Fruit fly (Drosophila melanogaster) whole organism, embryonic: Measurements from ENCODE around the gene drl.

Source experiments
- Abd-B ChIP-seq: fragments of 200-800 bp; sonication (Bioruptor generic); optimal IDR thresholded peaks from 2 replicates; lab custom pipeline; 2018; ENCODE audit warnings: missing biosample characterization, mild to moderate bottlenecking, missing genetic modification characterization, moderate library complexity
- Atf-2 ChIP-seq: fragments of 200-800 bp; sonication (Bioruptor generic); optimal IDR thresholded peaks from 2 replicates; lab custom pipeline; 2016; ENCODE audit warnings: missing biosample characterization, missing genetic modification characterization
- CG10321 ChIP-seq: fragments of 200-800 bp; sonication (Bioruptor generic); IDR thresholded peaks from 2 replicates; pipeline ENCODE4 v1.3.6; 2022; ENCODE audit warnings: missing biosample characterization, missing genetic modification characterization
- CG11093 ChIP-seq: fragments of 200-800 bp; sonication (Bioruptor generic); IDR thresholded peaks from 3 replicates; pipeline ENCODE4 v1.3.6; 2022; ENCODE audit warnings: missing biosample characterization, missing genetic modification characterization
- CG14860 ChIP-seq: fragments of 200-800 bp; sonication (Bioruptor generic); IDR thresholded peaks from 3 replicates; pipeline ENCODE4 v1.3.6; 2022; ENCODE audit warnings: missing biosample characterization, missing genetic modification characterization; ENCODE audit not compliant: partially characterized antibody
- CG15073 ChIP-seq: fragments of 200-800 bp; sonication (Bioruptor generic); optimal IDR thresholded peaks from 2 replicates; lab custom pipeline; 2016; ENCODE audit warnings: missing biosample characterization, missing genetic modification characterization
- CG16779 ChIP-seq: fragments of 200-800 bp; sonication (Bioruptor generic); IDR thresholded peaks from 2 replicates; pipeline ENCODE4 v1.3.6; 2022; ENCODE audit warnings: missing biosample characterization, missing genetic modification characterization
- CG16813 ChIP-seq: fragments of 200-800 bp; sonication (Bioruptor generic); IDR thresholded peaks from 3 replicates; pipeline ENCODE4 v1.3.6; 2022; ENCODE audit warnings: missing biosample characterization, missing genetic modification characterization; ENCODE audit not compliant: partially characterized antibody
- CG17359 ChIP-seq: fragments of 200-800 bp; sonication (Bioruptor generic); optimal IDR thresholded peaks from 3 replicates; lab custom pipeline; 2018; ENCODE audit warnings: missing biosample characterization, mild to moderate bottlenecking, missing genetic modification characterization, moderate library complexity
- CG17802 ChIP-seq: fragments of 200-800 bp; sonication (Bioruptor generic); optimal IDR thresholded peaks from 2 replicates; lab custom pipeline; 2018; ENCODE audit warnings: missing biosample characterization, mild to moderate bottlenecking, missing genetic modification characterization, moderate library complexity
- CG1832 ChIP-seq: fragments of 200-800 bp; sonication (Bioruptor generic); optimal IDR thresholded peaks from 2 replicates; lab custom pipeline; 2017; ENCODE audit warnings: missing biosample characterization, mild to moderate bottlenecking, missing genetic modification characterization, inconsistent platforms
- CG2199 ChIP-seq: fragments of 200-800 bp; sonication (Bioruptor generic); IDR thresholded peaks from 3 replicates; pipeline ENCODE4 v1.3.6; 2022; ENCODE audit warnings: missing biosample characterization, missing genetic modification characterization
- CG31224 ChIP-seq: fragments of 200-800 bp; sonication (Bioruptor generic); IDR thresholded peaks from 2 replicates; pipeline ENCODE4 v1.3.6; 2022; ENCODE audit warnings: missing biosample characterization, missing genetic modification characterization
- CG4360 ChIP-seq: fragments of 200-800 bp; sonication (Bioruptor generic); IDR thresholded peaks from 2 replicates; pipeline ENCODE4 v1.3.6; 2022; ENCODE audit warnings: missing biosample characterization, missing genetic modification characterization
- CG4707 ChIP-seq: fragments of 200-800 bp; sonication (Bioruptor generic); optimal IDR thresholded peaks from 2 replicates; lab custom pipeline; 2018; ENCODE audit warnings: missing biosample characterization, mild to moderate bottlenecking, missing genetic modification characterization, moderate library complexity
- CG6813 ChIP-seq: fragments of 200-800 bp; sonication (Bioruptor generic); optimal IDR thresholded peaks from 2 replicates; lab custom pipeline; 2017; ENCODE audit warnings: missing biosample characterization, missing genetic modification characterization, mild to moderate bottlenecking, moderate library complexity, missing genetic modification reagents
- CG8388 ChIP-seq: fragments of 200-800 bp; sonication (Bioruptor generic); optimal IDR thresholded peaks from 2 replicates; lab custom pipeline; 2019; ENCODE audit warnings: missing biosample characterization, mild to moderate bottlenecking, missing genetic modification characterization, moderate library complexity
- CHES-1-like ChIP-seq: fragments of 200-800 bp; sonication (Bioruptor generic); optimal IDR thresholded peaks from 2 replicates; lab custom pipeline; 2016; ENCODE audit warnings: missing biosample characterization, missing genetic modification characterization
- D ChIP-seq, 2 experiments: fragments of 200-800 bp in 1 of 2; fragments of >200 bp in 1 of 2; sonication (Bioruptor generic) in 1 of 2; optimal IDR thresholded peaks; 2 replicates in 1 of 2; 3 replicates in 1 of 2; lab custom pipeline; 2017; ENCODE audit warnings: mild to moderate bottlenecking in 1 of 2, missing biosample characterization in 1 of 2, missing genetic modification characterization in 1 of 2, missing genetic modification reagents in 1 of 2
- Eip74EF ChIP-seq, 2 experiments: fragments of 200-800 bp in 1 of 2; fragments of >200 bp in 1 of 2; sonication (Bioruptor generic) in 1 of 2; optimal IDR thresholded peaks; 2 replicates each; lab custom pipeline; 2017 to 2019; ENCODE audit warnings: missing biosample characterization in 2 of 2, missing genetic modification characterization in 2 of 2, mild to moderate bottlenecking in 1 of 2, moderate library complexity in 1 of 2
- HLH3B ChIP-seq: fragments of 200-800 bp; sonication (Bioruptor generic); IDR thresholded peaks from 2 replicates; pipeline ENCODE4 v1.3.6; 2022; ENCODE audit warnings: missing biosample characterization, missing genetic modification characterization
- Lim3 ChIP-seq: fragments of 200-800 bp; sonication (Bioruptor generic); IDR thresholded peaks from 2 replicates; pipeline ENCODE4 v1.3.6; 2022; ENCODE audit warnings: missing biosample characterization, missing genetic modification characterization
- MBD-R2 ChIP-seq: fragments of 200-800 bp; sonication (Bioruptor generic); IDR thresholded peaks from 2 replicates; pipeline ENCODE4 v1.3.6; 2022; ENCODE audit warnings: missing biosample characterization, missing genetic modification characterization
- Med ChIP-seq: fragments of 200-800 bp; sonication (Bioruptor generic); peaks from one replicate; lab custom pipeline; 2016; ENCODE audit warnings: missing biosample characterization, missing genetic modification characterization, mild to moderate bottlenecking, inconsistent platforms, moderate library complexity
- Oaz ChIP-seq: fragments of 200-800 bp; sonication (Bioruptor generic); IDR thresholded peaks from 2 replicates; pipeline ENCODE4 v1.3.6; 2022; ENCODE audit warnings: missing biosample characterization, missing genetic modification characterization
- Optix ChIP-seq: fragments of 200-800 bp; sonication (Bioruptor generic); IDR thresholded peaks from 3 replicates; pipeline ENCODE4 v1.3.6; 2022; ENCODE audit warnings: missing biosample characterization, missing genetic modification characterization
- bsh ChIP-seq, 2 experiments: fragments of 200-800 bp; sonication (Bioruptor generic); optimal IDR thresholded peaks; 2 replicates each; lab custom pipeline; 2017 to 2018; ENCODE audit warnings: mild to moderate bottlenecking in 2 of 2, missing biosample characterization in 2 of 2, missing genetic modification characterization in 2 of 2, moderate library complexity in 1 of 2
- chn ChIP-seq: fragments of 200-800 bp; sonication (Bioruptor generic); optimal IDR thresholded peaks from 2 replicates; lab custom pipeline; 2016; ENCODE audit warnings: missing biosample characterization, missing genetic modification characterization
- crol ChIP-seq: fragments of 200-800 bp; sonication (Bioruptor generic); IDR thresholded peaks from 2 replicates; pipeline ENCODE4 v1.3.6; 2022; ENCODE audit warnings: missing biosample characterization, missing genetic modification characterization
- gcm ChIP-seq: fragments of 200-800 bp; sonication (Bioruptor generic); optimal IDR thresholded peaks from 2 replicates; lab custom pipeline; 2019; ENCODE audit warnings: missing biosample characterization, mild to moderate bottlenecking, missing genetic modification characterization, moderate library complexity
- ind ChIP-seq: fragments of 200-800 bp; sonication (Bioruptor generic); optimal IDR thresholded peaks from 3 replicates; lab custom pipeline; 2016; ENCODE audit warnings: missing biosample characterization, missing genetic modification characterization
- nerfin-1 ChIP-seq: fragments of 200-800 bp; sonication (Bioruptor generic); optimal IDR thresholded peaks from 3 replicates; lab custom pipeline; 2019; ENCODE audit warnings: missing biosample characterization, mild to moderate bottlenecking, missing genetic modification characterization, moderate library complexity
- nom ChIP-seq: fragments of 200-800 bp; sonication (Bioruptor generic); optimal IDR thresholded peaks from 2 replicates; lab custom pipeline; 2017; ENCODE audit warnings: missing biosample characterization, missing genetic modification characterization, mild to moderate bottlenecking, moderate library complexity, missing genetic modification reagents
- pfk ChIP-seq: fragments of 200-800 bp; sonication (Bioruptor generic); optimal IDR thresholded peaks from 2 replicates; lab custom pipeline; 2018; ENCODE audit warnings: missing biosample characterization, mild to moderate bottlenecking, missing genetic modification characterization, moderate library complexity
- pho ChIP-seq: fragments of 200-800 bp; sonication (Bioruptor generic); optimal IDR thresholded peaks from 2 replicates; lab custom pipeline; 2016; ENCODE audit warnings: missing biosample characterization, missing genetic modification characterization
- pros ChIP-seq: fragments of 200-800 bp; sonication (Bioruptor generic); optimal IDR thresholded peaks from 3 replicates; lab custom pipeline; 2019; ENCODE audit warnings: missing biosample characterization, mild to moderate bottlenecking, missing genetic modification characterization, moderate library complexity
- psq ChIP-seq: fragments of 200-800 bp; sonication (Bioruptor generic); optimal IDR thresholded peaks from 2 replicates; lab custom pipeline; 2017; ENCODE audit warnings: missing biosample characterization, missing genetic modification characterization
- sd ChIP-seq: fragments of 200-800 bp; sonication (Bioruptor generic); optimal IDR thresholded peaks from 3 replicates; lab custom pipeline; 2018; ENCODE audit warnings: missing biosample characterization, mild to moderate bottlenecking, missing genetic modification characterization, moderate library complexity
- sqz ChIP-seq: fragments of 200-800 bp; sonication (Bioruptor generic); optimal IDR thresholded peaks from 3 replicates; lab custom pipeline; 2018; ENCODE audit warnings: missing biosample characterization, mild to moderate bottlenecking, missing genetic modification characterization
- wek ChIP-seq: fragments of 200-800 bp; sonication (Bioruptor generic); optimal IDR thresholded peaks from 3 replicates; lab custom pipeline; 2018; ENCODE audit warnings: missing biosample characterization, mild to moderate bottlenecking, missing genetic modification characterization, moderate library complexity
- zen ChIP-seq: fragments of 200-800 bp; sonication (Bioruptor generic); optimal IDR thresholded peaks from 3 replicates; lab custom pipeline; 2018; ENCODE audit warnings: missing biosample characterization, mild to moderate bottlenecking, missing genetic modification characterization, moderate library complexity

Gene drl

DNA sequence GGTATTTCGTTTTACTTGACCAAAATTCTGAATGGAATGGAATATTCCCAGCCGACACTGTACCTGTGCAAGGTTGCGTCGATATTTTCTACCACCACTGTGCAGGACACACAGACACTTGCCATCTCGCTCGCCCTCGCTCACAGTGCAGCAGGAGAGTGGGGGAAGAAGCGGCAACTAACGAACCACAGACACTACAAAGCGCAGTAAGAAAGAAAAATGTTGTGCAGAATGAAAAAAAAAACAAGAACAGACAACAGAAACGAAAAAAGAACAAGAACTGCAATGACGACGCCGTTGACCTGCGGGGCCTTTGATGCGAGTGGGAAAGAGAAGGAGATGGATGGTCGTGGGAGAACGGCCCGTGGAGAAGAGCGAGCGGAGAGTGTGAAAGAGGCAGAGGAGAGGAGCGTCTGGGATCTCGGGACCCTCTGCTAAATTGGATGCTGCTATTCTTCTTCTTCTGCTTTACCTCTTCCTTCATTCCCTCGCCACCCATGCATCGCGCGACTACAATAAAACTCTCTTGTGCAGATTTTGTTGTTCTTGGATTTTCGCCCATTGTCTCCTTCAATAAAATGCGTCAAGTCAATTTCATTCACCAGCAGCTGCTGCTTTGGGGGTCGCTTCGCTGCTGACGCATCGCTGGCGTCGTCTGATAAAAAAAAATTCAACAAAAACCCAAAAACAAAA, 28.7 kb upstream of the drl start (continued):
- TF ChIP-seq bsh (GFP tag; optimal IDR thresholded peaks at IDR 0.05; lab: Kevin White, UChicago) (peak in 1 of 2 experiments; percentile 94), Atf-2 (GFP tag; lab: Kevin White, UChicago) (no peak), chn (peak; percentile 10), D (optimal IDR thresholded peaks at IDR 0.05; lab: Kevin White, UChicago) (peak; percentile 64), D (GFP tag; optimal IDR thresholded peaks at IDR 0.05; lab: Kevin White, UChicago) (no peak), CG14860 (GFP tag; lab: Robert Waterston, UW) (no peak), MBD-R2 (0 out of 2 replicates have a peak, but pooled peaks have one; percentile 18), Abd-B (no peak), nerfin-1 (tag; lab: Kevin White, UChicago) (peak; percentile 0), CG17802 (no peak), CG8388 (GFP tag; lab: Kevin White, UChicago) (peak; percentile 45), CG31224 (GFP tag; lab: Robert Waterston, UW) (no peak), HLH3B (GFP tag; lab: Robert Waterston, UW) (no peak), sd (tag; lab: Kevin White, UChicago) (no peak), psq (GFP tag; lab: Kevin White, UChicago) (peak; percentile 50), CG15073 (GFP tag; lab: Kevin White, UChicago) (peak; percentile 98), CG4360 (GFP tag; lab: Robert Waterston, UW) (peak; percentile 30; the same call in 1 of the 2 replicates), CG6813 (no peak), CG11093 (GFP tag; lab: Robert Waterston, UW) (no peak), nom (peak; percentile 99), gcm (GFP tag; lab: Kevin White, UChicago) (no peak), pfk (GFP tag; lab: Kevin White, UChicago) (peak; percentile 87), crol (GFP tag; lab: Robert Waterston, UW) (peak; percentile 46), CG2199 (GFP tag; lab: Robert Waterston, UW) (peak; percentile 75), Eip74EF (GFP tag; optimal IDR thresholded peaks at IDR 0.05; lab: Kevin White, UChicago) (no peak), CG10321 (GFP tag; lab: Robert Waterston, UW) (peak; percentile 27; the same call in 1 of the 2 replicates), pros (peak; percentile 74), Optix (GFP tag; lab: Robert Waterston, UW) (no peak), CG17359 (tag; lab: Kevin White, UChicago) (peak; percentile 70), pho (GFP tag; lab: Kevin White, UChicago) (no peak), CHES-1-like (GFP tag; lab: Kevin White, UChicago) (no peak), CG16779 (GFP tag; lab: Robert Waterston, UW) (no peak), Lim3 (GFP tag; lab: Robert Waterston, UW) (no peak), zen (tag; lab: Kevin White, UChicago) (peak; percentile 7), ind (GFP tag; lab: Kevin White, UChicago) (no peak), wek (no peak), CG16813 (GFP tag; lab: Robert Waterston, UW) (0 out of 3 replicates have a peak, but pooled peaks have one; percentile 16), CG1832 (GFP tag; lab: Kevin White, UChicago) (peak; percentile 68), sqz (peak; percentile 37), Med (peak; percentile 13), Oaz (GFP tag; lab: Robert Waterston, UW) (no peak), CG4707 (GFP tag; lab: Kevin White, UChicago) (no peak)
